Worm (Caenorhabditis elegans): Measurements from ENCODE around the gene acp-3.

ce11 chrII:8428947-8429919, 7.7 kb downstream of the acp-3 start:
- no peak for TF ChIP-seq sea-1 (GFP tag; conservative IDR thresholded peaks at IDR 0.05)
- TF ChIP-seq hmbx-1 (tag; optimal IDR thresholded peaks at IDR 0.05): no peak
- no peak for TF ChIP-seq ceh-13 (GFP tag; optimal IDR thresholded peaks at IDR 0.05)
- no peak for TF ChIP-seq pes-1 (GFP tag; IDR thresholded peaks at IDR 0.05)
- no peak for TF ChIP-seq ama-1 (optimal IDR thresholded peaks at IDR 0.05)
- TF ChIP-seq ets-7 (tag; optimal IDR thresholded peaks at IDR 0.05): no peak
- TF ChIP-seq flt-1 (GFP tag; IDR thresholded peaks at IDR 0.05): no peak
- TF ChIP-seq F13C5.2 (tag; optimal IDR thresholded peaks at IDR 0.05): no peak
- TF ChIP-seq hmg-4 (GFP tag; optimal IDR thresholded peaks at IDR 0.05): no peak
- TF ChIP-seq hnd-1 (tag; optimal IDR thresholded peaks at IDR 0.05): no peak
- no peak for TF ChIP-seq ceh-36 (tag; optimal IDR thresholded peaks at IDR 0.05)
- TF ChIP-seq tra-4 (tag; optimal IDR thresholded peaks at IDR 0.05): no peak
- no peak for TF ChIP-seq tbx-11 (GFP tag; IDR thresholded peaks at IDR 0.05)
- TF ChIP-seq B0310.2 (tag; optimal IDR thresholded peaks at IDR 0.05): no peak

Data from whole organism, early embryonic.